Worm (Caenorhabditis elegans) whole organism, mixed stage, embryonic: ENCODE measurements around the gene T12A7.2.

Source experiments
- lin-13 ChIP-seq: fragments of 150-350 bp; optimal IDR thresholded peaks from 2 replicates; lab custom pipeline; 2014; ENCODE audit warnings: missing biosample characterization, missing genetic modification characterization
- nhr-237 ChIP-seq: fragments of 150-350 bp; optimal IDR thresholded peaks from 2 replicates; lab custom pipeline; 2014; ENCODE audit warnings: missing biosample characterization, missing genetic modification characterization
- snpc-4 ChIP-seq: fragments of 150-350 bp; optimal IDR thresholded peaks from 2 replicates; lab custom pipeline; 2014; ENCODE audit warnings: missing biosample characterization, missing genetic modification characterization
- ztf-11 ChIP-seq: fragments of 150-350 bp; optimal IDR thresholded peaks from 2 replicates; lab custom pipeline; 2014; ENCODE audit warnings: missing biosample characterization, missing genetic modification characterization

- no peak for TF ChIP-seq lin-13 (tag; lab: Kevin White, UChicago)
- TF ChIP-seq ztf-11 (tag; lab: Kevin White, UChicago) = no peak
- TF ChIP-seq nhr-237 = no peak
- no peak for TF ChIP-seq snpc-4 (tag; lab: Kevin White, UChicago)
Measured at ce11 chrIV:11714739-11715138, 46.2 kb downstream of the T12A7.2 start, which contains the start of gene magi-1.
